Worm (Caenorhabditis elegans) whole organism, late embryonic: ENCODE results near the gene str-19.

Experiments used
- F13H6.1 ChIP-seq: sonication (generic microtip); optimal IDR thresholded peaks from 2 replicates; lab custom pipeline; 2016; ENCODE audit warnings: missing genetic modification characterization, missing compliant biosample characterization
- K02D7.2 ChIP-seq: sonication (generic microtip); optimal IDR thresholded peaks from 2 replicates; lab custom pipeline; 2017; ENCODE audit warnings: mild to moderate bottlenecking, missing genetic modification characterization, missing compliant biosample characterization
- T23F11.4 ChIP-seq: fragments of 200-800 bp; sonication (Bioruptor generic); optimal IDR thresholded peaks from 2 replicates; lab custom pipeline; 2018; ENCODE audit warnings: mild to moderate bottlenecking, missing genetic modification characterization, missing compliant biosample characterization
- Y22D7AL.16 ChIP-seq: sonication (generic microtip); optimal IDR thresholded peaks from 2 replicates; lab custom pipeline; 2016; ENCODE audit warnings: missing genetic modification characterization, missing compliant biosample characterization
- ama-1 ChIP-seq: fragments of 150-350 bp; optimal IDR thresholded peaks from 2 replicates; lab custom pipeline; 2014
- ceh-14 ChIP-seq: sonication (generic microtip); optimal IDR thresholded peaks from 2 replicates; lab custom pipeline; 2016; ENCODE audit warnings: missing genotype, missing genetic modification characterization, missing compliant biosample characterization
- ceh-22 ChIP-seq: sonication (generic microtip); optimal IDR thresholded peaks from 2 replicates; lab custom pipeline; 2017; ENCODE audit warnings: missing biosample characterization, missing genetic modification characterization
- ceh-31 ChIP-seq: sonication (generic microtip); optimal IDR thresholded peaks from 2 replicates; lab custom pipeline; 2016; ENCODE audit warnings: missing genetic modification characterization, missing compliant biosample characterization
- ceh-45 ChIP-seq: fragments of 200-800 bp; sonication (Bioruptor generic); IDR thresholded peaks from 2 replicates; pipeline ENCODE4 v1.3.6; 2022; ENCODE audit warnings: missing genetic modification reagents, missing genetic modification characterization, missing compliant biosample characterization
- dmd-4 ChIP-seq: sonication (generic microtip); optimal IDR thresholded peaks from 2 replicates; lab custom pipeline; 2016; ENCODE audit warnings: borderline replicate concordance, missing genetic modification characterization, missing compliant biosample characterization
- elt-2 ChIP-seq: sonication (generic microtip); optimal IDR thresholded peaks from 2 replicates; lab custom pipeline; 2016; ENCODE audit warnings: missing genetic modification reagents, missing genetic modification characterization, missing compliant biosample characterization
- elt-4 ChIP-seq: sonication (generic microtip); optimal IDR thresholded peaks from 2 replicates; lab custom pipeline; 2016; ENCODE audit warnings: missing genetic modification characterization, missing compliant biosample characterization
- ets-4 ChIP-seq: sonication (generic microtip); optimal IDR thresholded peaks from 2 replicates; lab custom pipeline; 2016; ENCODE audit warnings: missing genetic modification characterization, missing compliant biosample characterization
- eyg-1 ChIP-seq: sonication (generic microtip); optimal IDR thresholded peaks from 2 replicates; lab custom pipeline; 2016; ENCODE audit warnings: missing genotype, missing genetic modification characterization, missing compliant biosample characterization
- fax-1 ChIP-seq: sonication (generic microtip); optimal IDR thresholded peaks from 2 replicates; lab custom pipeline; 2016; ENCODE audit warnings: missing genotype, missing genetic modification characterization, missing compliant biosample characterization
- fkh-10 ChIP-seq: fragments of 150-350 bp; optimal IDR thresholded peaks from 2 replicates; lab custom pipeline; 2014; ENCODE audit warnings: missing biosample characterization, missing genetic modification reagents, missing genetic modification characterization
- gmeb-2 ChIP-seq: sonication (generic microtip); optimal IDR thresholded peaks from 2 replicates; lab custom pipeline; 2016; ENCODE audit warnings: missing genetic modification characterization, inconsistent platforms, missing compliant biosample characterization
- hlh-13 ChIP-seq: fragments of 200-800 bp; sonication (Bioruptor generic); optimal IDR thresholded peaks from 2 replicates; lab custom pipeline; 2018; ENCODE audit warnings: mild to moderate bottlenecking, missing genetic modification characterization, missing compliant biosample characterization
- hlh-15 ChIP-seq: sonication (generic microtip); optimal IDR thresholded peaks from 2 replicates; lab custom pipeline; 2016; ENCODE audit warnings: missing genetic modification characterization, missing compliant biosample characterization
- hlh-30 ChIP-seq: sonication (generic microtip); optimal IDR thresholded peaks from 2 replicates; lab custom pipeline; 2017; ENCODE audit warnings: antibody characterized with exemption, missing genetic modification characterization, missing compliant biosample characterization; ENCODE audit not compliant: insufficient read depth
- hlh-6 ChIP-seq: sonication (generic microtip); optimal IDR thresholded peaks from 2 replicates; lab custom pipeline; 2016; ENCODE audit warnings: missing genotype, missing genetic modification characterization, missing compliant biosample characterization
- hlh-8 ChIP-seq: sonication (generic microtip); optimal IDR thresholded peaks from 2 replicates; lab custom pipeline; 2016; ENCODE audit warnings: missing genotype, missing genetic modification characterization, missing compliant biosample characterization
- mec-3 ChIP-seq: sonication (generic microtip); optimal IDR thresholded peaks from 2 replicates; lab custom pipeline; 2016; ENCODE audit warnings: borderline replicate concordance, missing genetic modification characterization, missing compliant biosample characterization
- nhr-232 ChIP-seq: sonication (generic microtip); optimal IDR thresholded peaks from 2 replicates; lab custom pipeline; 2016; ENCODE audit warnings: missing genetic modification characterization, missing compliant biosample characterization
- npax-4 ChIP-seq: sonication (generic microtip); optimal IDR thresholded peaks from 2 replicates; lab custom pipeline; 2016; ENCODE audit warnings: missing genetic modification characterization, missing compliant biosample characterization
- odd-2 ChIP-seq: sonication (generic microtip); optimal IDR thresholded peaks from 2 replicates; lab custom pipeline; 2017; ENCODE audit warnings: antibody characterized with exemption, mild to moderate bottlenecking, missing genetic modification characterization, missing compliant biosample characterization
- pag-3 ChIP-seq: sonication (generic microtip); optimal IDR thresholded peaks from 2 replicates; lab custom pipeline; 2016; ENCODE audit warnings: missing compliant biosample characterization, missing genetic modification characterization, borderline replicate concordance
- pat-9 ChIP-seq: fragments of 200-800 bp; sonication (Bioruptor generic); optimal IDR thresholded peaks from 2 replicates; lab custom pipeline; 2018; ENCODE audit warnings: mild to moderate bottlenecking, missing genetic modification characterization, moderate library complexity, missing compliant biosample characterization
- pha-4 ChIP-seq: fragments of 150-350 bp; optimal IDR thresholded peaks from 2 replicates; lab custom pipeline; 2018; ENCODE audit warnings: missing biosample characterization, missing genetic modification reagents, missing genetic modification characterization
- pros-1 ChIP-seq: fragments of 150-350 bp; optimal IDR thresholded peaks from 2 replicates; lab custom pipeline; 2014; ENCODE audit warnings: missing biosample characterization, missing genetic modification reagents, missing genetic modification characterization
- rnt-1 ChIP-seq: sonication (generic microtip); optimal IDR thresholded peaks from 2 replicates; lab custom pipeline; 2016; ENCODE audit warnings: missing genetic modification characterization, missing compliant biosample characterization
- sdc-2 ChIP-seq: sonication (generic microtip); optimal IDR thresholded peaks from 2 replicates; lab custom pipeline; 2016; ENCODE audit warnings: missing genotype, missing genetic modification characterization, missing compliant biosample characterization
- sox-2 ChIP-seq: fragments of 200-800 bp; sonication (Bioruptor generic); IDR thresholded peaks from 2 replicates; pipeline ENCODE4 v1.3.6; 2022; ENCODE audit warnings: missing genetic modification reagents, missing genetic modification characterization, missing compliant biosample characterization
- sox-4 ChIP-seq: sonication (generic microtip); optimal IDR thresholded peaks from 2 replicates; lab custom pipeline; 2017; ENCODE audit warnings: mild to moderate bottlenecking, missing genetic modification characterization, inconsistent platforms, missing compliant biosample characterization
- syd-9 ChIP-seq: sonication (generic microtip); optimal IDR thresholded peaks from 2 replicates; lab custom pipeline; 2016; ENCODE audit warnings: mild to moderate bottlenecking, missing genetic modification characterization, moderate library complexity, missing compliant biosample characterization
- tbx-2 ChIP-seq: sonication (generic microtip); optimal IDR thresholded peaks from 2 replicates; lab custom pipeline; 2016; ENCODE audit warnings: missing genetic modification characterization, missing compliant biosample characterization
- tbx-7 ChIP-seq: sonication (generic microtip); optimal IDR thresholded peaks from 2 replicates; lab custom pipeline; 2016; ENCODE audit warnings: missing genotype, missing genetic modification characterization, missing compliant biosample characterization
- ttx-3 ChIP-seq: sonication (generic microtip); optimal IDR thresholded peaks from 2 replicates; lab custom pipeline; 2016; ENCODE audit warnings: missing genetic modification reagents, missing genetic modification characterization, missing compliant biosample characterization
- unc-42 ChIP-seq: sonication (generic microtip); optimal IDR thresholded peaks from 2 replicates; lab custom pipeline; 2016; ENCODE audit warnings: missing genotype, missing genetic modification characterization, missing compliant biosample characterization
- unc-55 ChIP-seq: sonication (generic microtip); optimal IDR thresholded peaks from 2 replicates; lab custom pipeline; 2017; ENCODE audit warnings: missing biosample characterization, missing genetic modification reagents, missing genetic modification characterization
- zip-5 ChIP-seq: sonication (generic microtip); optimal IDR thresholded peaks from 2 replicates; lab custom pipeline; 2016; ENCODE audit warnings: missing genetic modification characterization, missing compliant biosample characterization
- ztf-16 ChIP-seq: sonication (generic microtip); optimal IDR thresholded peaks from 2 replicates; lab custom pipeline; 2017; ENCODE audit warnings: missing genetic modification characterization, missing compliant biosample characterization

str-19 gene

DNA sequence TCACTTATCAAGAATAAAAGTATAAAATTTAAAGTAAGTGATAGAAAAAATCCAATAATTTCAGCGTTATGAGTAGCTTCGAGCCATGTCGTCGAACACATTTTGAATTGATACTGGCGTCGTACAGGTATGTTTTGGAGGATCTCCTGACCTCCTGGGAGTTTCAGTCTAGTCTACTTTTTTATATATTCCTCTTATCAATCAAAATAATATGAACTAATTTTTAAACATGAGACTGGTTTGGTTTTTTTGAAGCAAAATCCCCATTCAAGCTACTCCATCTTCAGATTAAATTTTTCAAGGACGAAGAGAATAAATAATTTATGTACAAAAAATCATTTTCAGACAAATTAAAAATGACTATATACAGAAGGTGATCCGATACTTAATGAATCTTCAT, 32.4 kb downstream of the str-19 start, which contains the start of gene str-101:
Gene str-101, minus strand, starts transcription at position 101 of the 400 bp plus-strand sequence.
- TF ChIP-seq hlh-13 (GFP tag; lab: Kevin White, UChicago) (no peak), ets-4 (tag; lab: Kevin White, UChicago) (no peak), hlh-30 (no peak), odd-2 (no peak), sox-4 (tag; lab: Kevin White, UChicago) (no peak), ceh-31 (no peak), mec-3 (tag; lab: Kevin White, UChicago) (no peak), pha-4 (no peak)

ce11 chrV:15710401-15710800, 33.9 kb downstream of the str-19 start, which contains the start of gene Y6E2A.1:
TSS of gene Y6E2A.1 (minus strand) at chrV:15710501.
- TF ChIP-seq eyg-1 (tag; lab: Kevin White, UChicago): no peak
- no peak for TF ChIP-seq ceh-22 (tag; lab: Kevin White, UChicago)
- TF ChIP-seq sox-2 (GFP tag; lab: Robert Waterston, UW): no peak
- no peak for TF ChIP-seq dmd-4 (tag; lab: Kevin White, UChicago)
- TF ChIP-seq mec-3 (tag; lab: Kevin White, UChicago): no peak
- TF ChIP-seq sdc-2: no peak
- TF ChIP-seq odd-2: no peak
- TF ChIP-seq elt-2 (tag; lab: Kevin White, UChicago): no peak
- no peak for TF ChIP-seq Y22D7AL.16 (tag; lab: Kevin White, UChicago)
- TF ChIP-seq ttx-3: no peak
- no peak for TF ChIP-seq ama-1 (lab: Kevin White, UChicago)
- TF ChIP-seq unc-55 (GFP tag; lab: Kevin White, UChicago): no peak
- TF ChIP-seq fax-1 (tag; lab: Kevin White, UChicago): no peak
- no peak for TF ChIP-seq npax-4
- TF ChIP-seq pat-9 (tag; lab: Kevin White, UChicago): no peak
- TF ChIP-seq elt-4 (tag; lab: Kevin White, UChicago): no peak
- no peak for TF ChIP-seq ceh-14 (tag; lab: Kevin White, UChicago)
- TF ChIP-seq gmeb-2 (tag; lab: Kevin White, UChicago): no peak
- no peak for TF ChIP-seq tbx-7 (tag; lab: Kevin White, UChicago)
- no peak for TF ChIP-seq fkh-10 (GFP tag; lab: Kevin White, UChicago)

DNA sequence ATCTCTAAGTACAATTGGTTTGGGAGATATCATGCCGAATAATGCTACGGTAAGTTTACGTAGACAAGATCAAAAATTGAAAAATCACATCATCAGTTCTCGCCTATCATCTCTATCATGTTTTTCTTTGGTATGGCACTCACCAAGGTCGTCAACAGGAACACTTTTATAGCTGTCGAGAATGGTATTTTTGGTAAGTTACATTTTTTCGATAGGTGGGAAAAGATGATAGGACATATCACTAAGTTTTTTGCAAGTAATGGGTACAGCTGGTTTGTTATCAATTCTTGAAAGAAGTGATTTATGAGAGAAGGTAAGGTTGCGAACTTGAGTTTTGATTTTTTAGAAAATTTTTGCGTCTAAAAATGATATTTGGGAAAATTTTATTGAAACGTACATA, 36.3 kb downstream of the str-19 start:
- no peak for TF ChIP-seq rnt-1 (tag; lab: Kevin White, UChicago)
- no peak for TF ChIP-seq tbx-2 (tag; lab: Kevin White, UChicago)
- TF ChIP-seq unc-42 (tag; lab: Kevin White, UChicago): no peak
- TF ChIP-seq syd-9: no peak
- TF ChIP-seq ceh-45 (GFP tag; lab: Robert Waterston, UW): no peak
- TF ChIP-seq ceh-31: no peak
- no peak for TF ChIP-seq hlh-15 (tag; lab: Kevin White, UChicago)
- TF ChIP-seq pag-3 (tag; lab: Kevin White, UChicago): no peak
- TF ChIP-seq T23F11.4 (GFP tag; lab: Kevin White, UChicago): no peak

DNA sequence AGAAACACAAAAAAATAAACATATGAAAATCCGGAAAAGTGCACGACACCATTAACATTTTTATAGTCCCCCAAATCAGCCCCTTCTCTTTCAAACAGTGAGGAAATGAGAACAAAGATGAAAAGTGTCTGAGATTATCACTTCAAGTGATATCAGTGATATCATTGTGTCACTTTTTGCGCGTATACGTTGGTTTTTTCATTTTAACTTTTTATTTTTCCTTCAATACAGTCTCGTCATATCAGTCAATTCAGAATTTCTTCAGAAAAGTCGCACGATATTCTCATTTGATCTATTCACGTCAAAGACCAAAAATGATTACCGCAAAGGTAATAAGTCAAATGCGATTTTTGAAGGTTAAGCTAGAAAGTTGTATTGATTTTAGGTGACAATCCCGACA, 39.5 kb downstream of the str-19 start, which contains the start of gene twk-34:
Gene twk-34, plus strand, starts transcription at position 216 of the 400 bp plus-strand sequence.
- TF ChIP-seq elt-4 (tag; lab: Kevin White, UChicago) (no peak), hlh-8 (tag; lab: Kevin White, UChicago) (no peak), tbx-7 (tag; lab: Kevin White, UChicago) (no peak), sox-4 (tag; lab: Kevin White, UChicago) (no peak)

ce11 chrV:15702263-15702662, 42.0 kb downstream of the str-19 start, which contains the start of gene nhr-53:
TSS of gene nhr-53 (minus strand) at chrV:15702363.
- no peak for TF ChIP-seq pros-1 (tag; lab: Kevin White, UChicago)
- TF ChIP-seq npax-4: no peak
- TF ChIP-seq mec-3 (tag; lab: Kevin White, UChicago): no peak
- TF ChIP-seq ceh-31: no peak
- no peak for TF ChIP-seq unc-55 (GFP tag; lab: Kevin White, UChicago)
- TF ChIP-seq ztf-16 (tag; lab: Kevin White, UChicago): no peak
- no peak for TF ChIP-seq hlh-6 (tag; lab: Kevin White, UChicago)
- no peak for TF ChIP-seq nhr-232
- TF ChIP-seq F13H6.1 (tag; lab: Kevin White, UChicago): no peak
- no peak for TF ChIP-seq K02D7.2
- TF ChIP-seq pag-3 (tag; lab: Kevin White, UChicago): no peak
- TF ChIP-seq zip-5: no peak
- no peak for TF ChIP-seq hlh-15 (tag; lab: Kevin White, UChicago)
- no peak for TF ChIP-seq hlh-30
